Fruit fly (Drosophila melanogaster) whole organism, wandering third instar larva: Measurements from ENCODE around the gene CG32191.
A peak's percentile ranks its signal among the peaks of the same experiment; 100 is the strongest.

ENCODE experiments used
- Abd-B ChIP-seq: fragments of >200 bp; optimal IDR thresholded peaks from 2 replicates; lab custom pipeline; 2017; ENCODE audit warnings: missing biosample characterization, missing genetic modification characterization
- CG32264 ChIP-seq: fragments of 200-800 bp; sonication (Bioruptor generic); optimal IDR thresholded peaks from 2 replicates; lab custom pipeline; 2016; ENCODE audit warnings: missing biosample characterization, missing genetic modification characterization
- CG9705 ChIP-seq: fragments of 200-800 bp; sonication (Bioruptor generic); optimal IDR thresholded peaks from 2 replicates; lab custom pipeline; 2018; ENCODE audit warnings: missing biosample characterization, mild to moderate bottlenecking, missing genetic modification characterization
- CrebA ChIP-seq: fragments of 200-800 bp; sonication (Bioruptor generic); optimal IDR thresholded peaks from 2 replicates; lab custom pipeline; 2016; ENCODE audit warnings: missing biosample characterization, mild to moderate bottlenecking, missing genetic modification characterization, borderline replicate concordance
- Dif ChIP-seq: fragments of 200-275, 200-300 bp; sonication (Bioruptor generic); optimal IDR thresholded peaks from 2 replicates; lab custom pipeline; 2018; ENCODE audit warnings: missing biosample characterization, missing genetic modification characterization; ENCODE audit not compliant: partially characterized antibody
- GATAd ChIP-seq: sonication (Bioruptor generic); optimal IDR thresholded peaks from 2 replicates; lab custom pipeline; 2016; ENCODE audit warnings: missing biosample characterization, missing genetic modification characterization
- HLH106 ChIP-seq: fragments of 200-800 bp; optimal IDR thresholded peaks from 3 replicates; lab custom pipeline; 2019; ENCODE audit warnings: missing biosample characterization, mild to moderate bottlenecking, missing genetic modification characterization, moderate library complexity
- Hnf4 ChIP-seq: fragments of 200-800 bp; sonication (Bioruptor generic); optimal IDR thresholded peaks from 2 replicates; lab custom pipeline; 2016; ENCODE audit warnings: missing biosample characterization, mild to moderate bottlenecking, missing genetic modification characterization
- Hr78 ChIP-seq: fragments of >200 bp; optimal IDR thresholded peaks from 2 replicates; lab custom pipeline; 2017; ENCODE audit warnings: missing biosample characterization, missing genetic modification characterization
- Hr83 ChIP-seq: fragments of 200-300 bp; sonication (Bioruptor generic); optimal IDR thresholded peaks from 2 replicates; lab custom pipeline; 2016; ENCODE audit warnings: missing biosample characterization, mild to moderate bottlenecking, missing genetic modification characterization, moderate library complexity; ENCODE audit not compliant: poor library complexity, severe bottlenecking
- Jra ChIP-seq: sonication (Bioruptor generic); optimal IDR thresholded peaks from 2 replicates; lab custom pipeline; 2016; ENCODE audit warnings: missing biosample characterization, missing genetic modification characterization
- Mio ChIP-seq: sonication (Bioruptor generic); optimal IDR thresholded peaks from 2 replicates; lab custom pipeline; 2016; ENCODE audit warnings: missing biosample characterization, missing genetic modification characterization
- Myc ChIP-seq: fragments of >200 bp; optimal IDR thresholded peaks from 2 replicates; lab custom pipeline; 2017
- N ChIP-seq: fragments of >200 bp; optimal IDR thresholded peaks from 2 replicates; lab custom pipeline; 2018; ENCODE audit warnings: missing biosample characterization, missing external identifiers, missing genetic modification characterization
- OdsH ChIP-seq: fragments of 200-800 bp; sonication (Bioruptor generic); optimal IDR thresholded peaks from 2 replicates; lab custom pipeline; 2016; ENCODE audit warnings: missing biosample characterization, mild to moderate bottlenecking, missing genetic modification characterization
- Rel ChIP-seq, 2 experiments: fragments of 200-800 bp; sonication (Bioruptor generic) in 1 of 2; optimal IDR thresholded peaks; 2 replicates in 1 of 2; 3 replicates in 1 of 2; lab custom pipeline; 2016 to 2019; ENCODE audit warnings: mild to moderate bottlenecking in 2 of 2, missing biosample characterization in 2 of 2, missing genetic modification characterization in 2 of 2, moderate library complexity in 1 of 2
- Sp1 ChIP-seq: fragments of 200-800 bp; sonication (Bioruptor generic); optimal IDR thresholded peaks from 3 replicates; lab custom pipeline; 2019; ENCODE audit warnings: missing biosample characterization, mild to moderate bottlenecking, missing genetic modification characterization, moderate library complexity
- Vsx2 ChIP-seq: fragments of 200-300, 225-300 bp; sonication (Bioruptor generic); optimal IDR thresholded peaks from 2 replicates; lab custom pipeline; 2018; ENCODE audit warnings: missing biosample characterization, missing genetic modification characterization; ENCODE audit not compliant: partially characterized antibody
- br ChIP-seq: fragments of 200-800 bp; sonication (Bioruptor generic); optimal IDR thresholded peaks from 2 replicates; lab custom pipeline; 2016; ENCODE audit warnings: missing biosample characterization, missing genetic modification characterization
- brk ChIP-seq: fragments of 200-800 bp; sonication (Bioruptor generic); optimal IDR thresholded peaks from 2 replicates; lab custom pipeline; 2016; ENCODE audit warnings: missing biosample characterization, mild to moderate bottlenecking, missing genetic modification characterization
- dl ChIP-seq, 2 experiments: fragments of 175-275, 200-275 bp in 1 of 2; fragments of 200-275 bp in 1 of 2; sonication (Bioruptor generic); optimal IDR thresholded peaks; lab custom pipeline; 2018; ENCODE audit warnings: mild to moderate bottlenecking in 2 of 2, missing biosample characterization in 2 of 2, missing genetic modification characterization in 2 of 2, moderate library complexity in 2 of 2; ENCODE audit not compliant: partially characterized antibody in 2 of 2, insufficient read depth in 1 of 2
- dmrt93B ChIP-seq: fragments of 200-800 bp; sonication (Bioruptor generic); optimal IDR thresholded peaks from 2 replicates; lab custom pipeline; 2018; ENCODE audit warnings: missing biosample characterization, mild to moderate bottlenecking, missing genetic modification characterization
- dsf ChIP-seq: sonication (Bioruptor generic); optimal IDR thresholded peaks from 2 replicates; lab custom pipeline; 2016; ENCODE audit warnings: missing biosample characterization, missing genetic modification characterization, borderline replicate concordance
- ey ChIP-seq: fragments of 200-800 bp; sonication (Bioruptor generic); optimal IDR thresholded peaks from 2 replicates; lab custom pipeline; 2016; ENCODE audit warnings: missing biosample characterization, missing genetic modification characterization
- foxo ChIP-seq, 2 experiments: fragments of 200-800 bp; sonication (Bioruptor generic); optimal IDR thresholded peaks; 2 replicates in 1 of 2; 3 replicates in 1 of 2; lab custom pipeline; 2016 to 2017; ENCODE audit warnings: missing biosample characterization in 2 of 2, missing genetic modification characterization in 2 of 2
- fru ChIP-seq: fragments of 200-800 bp; sonication (Bioruptor generic); optimal IDR thresholded peaks from 3 replicates; lab custom pipeline; 2016; ENCODE audit warnings: missing biosample characterization, mild to moderate bottlenecking, missing genetic modification characterization
- h ChIP-seq: fragments of 200-800 bp; sonication (Bioruptor generic); optimal IDR thresholded peaks from 3 replicates; lab custom pipeline; 2016; ENCODE audit warnings: missing biosample characterization, mild to moderate bottlenecking, missing genetic modification characterization
- jim ChIP-seq: fragments of 175-275, 200-325 bp; sonication (Bioruptor generic); optimal IDR thresholded peaks from 2 replicates; lab custom pipeline; 2016; ENCODE audit warnings: missing biosample characterization, mild to moderate bottlenecking, missing genetic modification characterization
- lola ChIP-seq: fragments of >200 bp; optimal IDR thresholded peaks from 2 replicates; lab custom pipeline; 2017; ENCODE audit warnings: missing biosample characterization, missing genetic modification characterization
- pan ChIP-seq: fragments of >200 bp; optimal IDR thresholded peaks from 2 replicates; lab custom pipeline; 2017
- psq ChIP-seq: fragments of 200-800 bp; sonication (Bioruptor generic); optimal IDR thresholded peaks from 3 replicates; lab custom pipeline; 2017; ENCODE audit warnings: missing biosample characterization, mild to moderate bottlenecking, missing genetic modification characterization, moderate library complexity
- rgr ChIP-seq: fragments of 200-800 bp; sonication (Bioruptor generic); optimal IDR thresholded peaks from 3 replicates; lab custom pipeline; 2016; ENCODE audit warnings: missing biosample characterization, mild to moderate bottlenecking, missing genetic modification characterization
- sv ChIP-seq: fragments of 200-800 bp; sonication (Bioruptor generic); optimal IDR thresholded peaks from 3 replicates; lab custom pipeline; 2016; ENCODE audit warnings: missing biosample characterization, missing genetic modification characterization
- usp ChIP-seq: fragments of >200 bp; optimal IDR thresholded peaks from 2 replicates; lab custom pipeline; 2017; ENCODE audit warnings: missing biosample characterization, missing genetic modification characterization
- woc ChIP-seq: sonication (Bioruptor generic); optimal IDR thresholded peaks from 2 replicates; lab custom pipeline; 2016; ENCODE audit warnings: missing biosample characterization, mild to moderate bottlenecking, missing genetic modification characterization

The CG32191 gene

DNA sequence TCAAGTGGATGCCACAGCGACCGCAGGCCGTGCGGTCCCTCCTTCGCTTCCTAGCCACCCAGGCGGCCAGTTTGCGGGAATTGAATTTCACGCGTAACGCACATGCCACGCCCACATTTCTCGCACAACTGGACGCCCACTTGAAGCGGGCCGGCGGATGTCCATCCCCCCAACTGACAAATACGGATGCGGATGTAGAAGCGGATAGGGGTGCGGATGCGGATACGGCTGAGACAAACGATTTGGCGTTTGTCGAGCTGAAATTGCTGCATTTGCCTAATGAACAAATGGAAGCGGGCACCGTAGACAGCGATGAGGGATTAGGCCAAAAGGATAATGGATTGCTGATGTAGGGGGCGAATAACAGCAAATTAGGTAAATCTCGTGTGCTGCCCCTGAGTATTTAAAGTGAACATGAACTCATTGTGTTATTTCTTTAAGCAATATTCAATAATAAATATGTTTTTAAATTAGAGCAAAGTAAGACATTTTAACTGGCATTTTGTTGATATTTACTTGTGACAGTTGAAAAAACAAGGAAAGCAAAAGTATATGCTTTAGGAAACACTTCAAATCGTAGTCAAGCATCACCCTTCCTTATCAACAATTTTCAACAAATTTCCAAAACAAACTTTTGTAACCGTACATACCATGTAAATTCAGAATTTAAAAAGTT lies 49.7 kb downstream of the CG32191 start, which contains the start of gene CG32181:
CG32181 (plus strand) TSS at position 626 of the 676 bp plus-strand sequence.
- TF ChIP-seq dmrt93B (GFP tag; lab: Kevin White, UChicago) (no peak), pan (lab: Kevin White, UChicago) (no peak)

DNA sequence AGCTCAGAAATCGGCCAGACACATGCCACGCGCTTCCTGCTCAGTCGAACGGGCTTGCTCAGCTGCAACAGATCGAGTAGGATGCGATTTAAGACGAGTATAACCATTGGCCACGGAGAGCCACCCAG lies 51.0 kb downstream of the CG32191 start, which contains the start of gene CG32182:
CG32182 (plus strand) TSS at position 29 of the 128 bp plus-strand sequence.
- TF ChIP-seq Vsx2 (GFP tag; lab: Kevin White, UChicago): no peak
- no peak for TF ChIP-seq HLH106
- no peak for TF ChIP-seq usp
- TF ChIP-seq ey: no peak
- TF ChIP-seq foxo (GFP tag; optimal IDR thresholded peaks at IDR 0.05; lab: Kevin White, UChicago): no peak

dm6 chr3L:17757156-17758083 lies 51.5 kb downstream of the CG32191 start:
- TF ChIP-seq Hr78 (GFP tag; lab: Kevin White, UChicago) (no peak), dsf (no peak), Myc (no peak), jim (no peak), brk (GFP tag; lab: Kevin White, UChicago) (no peak), dl (GFP tag; optimal IDR thresholded peaks at IDR 0.05; lab: Kevin White, UChicago; ENCODE audit: insufficient read depth in 1 of 2, partially characterized antibody in 2 of 2) (peak in 1 of 2 experiments; percentile 53), Dif (peak; percentile 43), fru (peak; percentile 77), N (no peak), Rel (GFP tag; optimal IDR thresholded peaks at IDR 0.05; lab: Kevin White, UChicago) (no peak), Rel (tag; optimal IDR thresholded peaks at IDR 0.05; lab: Kevin White, UChicago) (no peak), CG9705 (peak; percentile 27), sv (peak; percentile 34), Hr83 (no peak), Mio (GFP tag; lab: Kevin White, UChicago) (no peak), h (GFP tag; lab: Kevin White, UChicago) (peak; percentile 73), Hnf4 (GFP tag; lab: Kevin White, UChicago) (peak; percentile 16), HLH106 (peak; percentile 67), Jra (GFP tag; lab: Kevin White, UChicago) (no peak), br (peak; percentile 56), woc (GFP tag; lab: Kevin White, UChicago) (peak; percentile 65), Sp1 (GFP tag; lab: Kevin White, UChicago) (peak; percentile 67), CrebA (GFP tag; lab: Kevin White, UChicago) (no peak), foxo (GFP tag; optimal IDR thresholded peaks at IDR 0.05; lab: Kevin White, UChicago) (peak in 1 of 2 experiments; percentile 76), dmrt93B (GFP tag; lab: Kevin White, UChicago) (peak; percentile 57), pan (lab: Kevin White, UChicago) (no peak), lola (GFP tag; lab: Kevin White, UChicago) (no peak), CG32264 (GFP tag; lab: Kevin White, UChicago) (peak; percentile 3), psq (GFP tag; lab: Kevin White, UChicago) (peak; percentile 50), rgr (peak; percentile 55), GATAd (GFP tag; lab: Kevin White, UChicago) (no peak), Abd-B (GFP tag; lab: Kevin White, UChicago) (no peak), OdsH (peak; percentile 71), ey (peak; percentile 45)
- TF ChIP-seq, all 38 proteins: peak for 18
